Worm (Caenorhabditis elegans): ENCODE measurements around the gene kcmf-1.

ce11 chrIII:7792209-7792608 lies 37.0 kb upstream of the kcmf-1 start:
- TF ChIP-seq unc-130 (GFP tag; optimal IDR thresholded peaks at IDR 0.05): no peak
- TF ChIP-seq sdz-12 (GFP tag; optimal IDR thresholded peaks at IDR 0.05): no peak
- TF ChIP-seq lin-15B (tag; optimal IDR thresholded peaks at IDR 0.05): no peak
- TF ChIP-seq jun-1 (tag; optimal IDR thresholded peaks at IDR 0.05): no peak
- no peak for TF ChIP-seq dmd-9 (GFP tag; IDR thresholded peaks at IDR 0.05)
- TF ChIP-seq unc-39 (tag; optimal IDR thresholded peaks at IDR 0.05): no peak
- TF ChIP-seq lsy-2 (tag; optimal IDR thresholded peaks at IDR 0.05): peak in 1 of 2 experiments; percentile 56
- no peak for TF ChIP-seq daf-19 (GFP tag; conservative IDR thresholded peaks at IDR 0.05)
- TF ChIP-seq skn-1 (tag; optimal IDR thresholded peaks at IDR 0.05): no peak
- TF ChIP-seq ama-1 (optimal IDR thresholded peaks at IDR 0.05): no peak
- no peak for TF ChIP-seq aly-2 (tag; optimal IDR thresholded peaks at IDR 0.05)
- no peak for TF ChIP-seq nhr-11 (tag; optimal IDR thresholded peaks at IDR 0.05)

All from whole organism, L4 larva.